Fruit fly (Drosophila melanogaster) whole organism, embryonic: ENCODE results near the gene ich.

Experiments used
- C15 ChIP-seq: fragments of 200-800 bp; sonication (Bioruptor generic); IDR thresholded peaks from 3 replicates; pipeline ENCODE4 v1.3.6; 2022; ENCODE audit warnings: missing biosample characterization, missing genetic modification characterization
- CG10979 ChIP-seq: fragments of 200-800 bp; sonication (Bioruptor generic); optimal IDR thresholded peaks from 2 replicates; lab custom pipeline; 2018; ENCODE audit warnings: missing biosample characterization, mild to moderate bottlenecking, missing genetic modification characterization, moderate library complexity
- CG11093 ChIP-seq: fragments of 200-800 bp; sonication (Bioruptor generic); IDR thresholded peaks from 3 replicates; pipeline ENCODE4 v1.3.6; 2022; ENCODE audit warnings: missing biosample characterization, missing genetic modification characterization
- CG11504 ChIP-seq: fragments of 200-800 bp; sonication (Bioruptor generic); optimal IDR thresholded peaks from 3 replicates; lab custom pipeline; 2019; ENCODE audit warnings: missing biosample characterization, mild to moderate bottlenecking, missing genetic modification characterization, moderate library complexity
- CG11723 ChIP-seq: fragments of 200-800 bp; sonication (Bioruptor generic); optimal IDR thresholded peaks from 2 replicates; lab custom pipeline; 2017; ENCODE audit warnings: missing biosample characterization, mild to moderate bottlenecking, missing genetic modification characterization
- CG13424 ChIP-seq: fragments of 200-800 bp; sonication (Bioruptor generic); optimal IDR thresholded peaks from 2 replicates; lab custom pipeline; 2019; ENCODE audit warnings: missing biosample characterization, mild to moderate bottlenecking, missing genetic modification characterization, moderate library complexity
- CG13775 ChIP-seq: fragments of 200-800 bp; sonication (Bioruptor generic); optimal IDR thresholded peaks from 3 replicates; lab custom pipeline; 2017; ENCODE audit warnings: missing biosample characterization, mild to moderate bottlenecking, missing genetic modification characterization
- CG14014 ChIP-seq: fragments of 200-800 bp; sonication (Bioruptor generic); IDR thresholded peaks from 2 replicates; pipeline ENCODE4 v1.3.6; 2022; ENCODE audit warnings: missing biosample characterization, missing genetic modification characterization
- CG14667 ChIP-seq: fragments of 200-800 bp; sonication (Bioruptor generic); IDR thresholded peaks from 2 replicates; pipeline ENCODE4 v1.3.6; 2022; ENCODE audit warnings: missing biosample characterization, missing genetic modification characterization
- CG17912 ChIP-seq: fragments of 200-800 bp; sonication (Bioruptor generic); optimal IDR thresholded peaks from 2 replicates; lab custom pipeline; 2018; ENCODE audit warnings: missing biosample characterization, mild to moderate bottlenecking, missing genetic modification characterization
- CG18619 ChIP-seq: fragments of 200-800 bp; sonication (Bioruptor generic); optimal IDR thresholded peaks from 3 replicates; lab custom pipeline; 2017; ENCODE audit warnings: missing biosample characterization, mild to moderate bottlenecking, missing genetic modification characterization
- CG32532 ChIP-seq: fragments of 200-800 bp; sonication (Bioruptor generic); IDR thresholded peaks from 2 replicates; pipeline ENCODE4 v1.3.6; 2022; ENCODE audit warnings: missing biosample characterization, missing genetic modification characterization
- CG7987 ChIP-seq: fragments of 200-800 bp; sonication (Bioruptor generic); optimal IDR thresholded peaks from 2 replicates; lab custom pipeline; 2018; ENCODE audit warnings: missing biosample characterization, mild to moderate bottlenecking, missing genetic modification characterization, moderate library complexity
- CG8765 ChIP-seq: fragments of 200-800 bp; sonication (Bioruptor generic); IDR thresholded peaks from 2 replicates; pipeline ENCODE4 v1.3.6; 2022; ENCODE audit warnings: missing biosample characterization, missing genetic modification characterization
- Camta ChIP-seq: fragments of 200-800 bp; sonication (Bioruptor generic); optimal IDR thresholded peaks from 2 replicates; lab custom pipeline; 2016; ENCODE audit warnings: missing biosample characterization, missing genetic modification characterization
- D ChIP-seq, 2 experiments: fragments of 200-800 bp in 1 of 2; fragments of >200 bp in 1 of 2; sonication (Bioruptor generic) in 1 of 2; optimal IDR thresholded peaks; 2 replicates in 1 of 2; 3 replicates in 1 of 2; lab custom pipeline; 2017; ENCODE audit warnings: mild to moderate bottlenecking in 1 of 2, missing biosample characterization in 1 of 2, missing genetic modification characterization in 1 of 2, missing genetic modification reagents in 1 of 2
- Dfd ChIP-seq, 2 experiments: fragments of >200 bp; optimal IDR thresholded peaks; 2 replicates each; lab custom pipeline; 2017; ENCODE audit warnings: missing biosample characterization in 2 of 2, missing genetic modification characterization in 2 of 2
- Hr78 ChIP-seq, 2 experiments: fragments of 200-800 bp in 1 of 2; fragments of >200 bp in 1 of 2; sonication (Bioruptor generic) in 1 of 2; optimal IDR thresholded peaks; 2 replicates each; lab custom pipeline; 2017 to 2019; ENCODE audit warnings: missing biosample characterization in 2 of 2, missing genetic modification characterization in 2 of 2, mild to moderate bottlenecking in 1 of 2, moderate library complexity in 1 of 2
- Lpt ChIP-seq: fragments of >200 bp; optimal IDR thresholded peaks from 2 replicates; lab custom pipeline; 2018; ENCODE audit warnings: missing biosample characterization, missing genetic modification characterization
- Neu2 ChIP-seq: fragments of 200-800 bp; sonication (Bioruptor generic); optimal IDR thresholded peaks from 3 replicates; lab custom pipeline; 2016; ENCODE audit warnings: missing biosample characterization, missing genetic modification characterization, borderline replicate concordance
- Sin3A ChIP-seq: fragments of >200 bp; optimal IDR thresholded peaks from 2 replicates; lab custom pipeline; 2018
- Sox102F ChIP-seq: fragments of 200-800 bp; sonication (Bioruptor generic); optimal IDR thresholded peaks from 2 replicates; lab custom pipeline; 2018; ENCODE audit warnings: missing biosample characterization, mild to moderate bottlenecking, missing genetic modification characterization, moderate library complexity
- Spps ChIP-seq: fragments of 200-800 bp; sonication (Bioruptor generic); optimal IDR thresholded peaks from 2 replicates; lab custom pipeline; 2018; ENCODE audit warnings: missing biosample characterization, mild to moderate bottlenecking, missing genetic modification characterization
- Sry-β ChIP-seq: fragments of 200-800 bp; sonication (Bioruptor generic); optimal IDR thresholded peaks from 2 replicates; lab custom pipeline; 2018; ENCODE audit warnings: missing biosample characterization, mild to moderate bottlenecking, missing genetic modification characterization, moderate library complexity
- Sry-δ ChIP-seq: fragments of 200-800 bp; sonication (Bioruptor generic); optimal IDR thresholded peaks from 2 replicates; lab custom pipeline; 2016; ENCODE audit warnings: missing biosample characterization, missing genetic modification characterization
- Stat92E ChIP-seq, 3 experiments: fragments of >200 bp in 2 of 3; fragments of 200-800 bp in 1 of 3; sonication (Bioruptor generic) in 1 of 3; optimal IDR thresholded peaks; 2 replicates each; lab custom pipeline; 2017 to 2019; ENCODE audit warnings: missing biosample characterization in 3 of 3, missing genetic modification characterization in 3 of 3, mild to moderate bottlenecking in 1 of 3, moderate library complexity in 1 of 3
- al ChIP-seq: fragments of 200-800 bp; sonication (Bioruptor generic); IDR thresholded peaks from 2 replicates; pipeline ENCODE4 v1.3.6; 2022; ENCODE audit warnings: missing biosample characterization, missing genetic modification characterization
- br ChIP-seq: fragments of >200 bp; optimal IDR thresholded peaks from 2 replicates; lab custom pipeline; 2017
- chm ChIP-seq: fragments of 200-800 bp; sonication (Bioruptor generic); IDR thresholded peaks from 2 replicates; pipeline ENCODE4 v1.3.6; 2022; ENCODE audit warnings: missing biosample characterization, missing genetic modification characterization
- croc ChIP-seq: fragments of 200-800 bp; sonication (Bioruptor generic); conservative IDR thresholded peaks from 3 replicates; pipeline ENCODE4 v1.3.6; 2022; ENCODE audit warnings: missing biosample characterization, missing genetic modification characterization
- danr ChIP-seq: fragments of 200-800 bp; sonication (Bioruptor generic); IDR thresholded peaks from 2 replicates; pipeline ENCODE4 v1.3.6; 2022; ENCODE audit warnings: missing biosample characterization, missing genetic modification characterization
- dpn ChIP-seq, 2 experiments: fragments of 200-800 bp; sonication (Bioruptor generic); optimal IDR thresholded peaks; 3 replicates each; lab custom pipeline; 2016; ENCODE audit warnings: missing biosample characterization in 2 of 2, missing genetic modification characterization in 2 of 2
- gce ChIP-seq: fragments of 200-800 bp; sonication (Bioruptor generic); IDR thresholded peaks from 3 replicates; pipeline ENCODE4 v1.3.6; 2022; ENCODE audit warnings: missing biosample characterization, missing genetic modification characterization
- grau ChIP-seq: fragments of 200-800 bp; optimal IDR thresholded peaks from 3 replicates; lab custom pipeline; 2019; ENCODE audit warnings: missing biosample characterization, mild to moderate bottlenecking, missing genetic modification characterization, moderate library complexity
- gro ChIP-seq: fragments of 200-800 bp; sonication (Bioruptor generic); optimal IDR thresholded peaks from 2 replicates; lab custom pipeline; 2016; ENCODE audit warnings: missing biosample characterization, missing genetic modification characterization
- gsb-n ChIP-seq: fragments of 200-800 bp; sonication (Bioruptor generic); optimal IDR thresholded peaks from 3 replicates; lab custom pipeline; 2018; ENCODE audit warnings: missing biosample characterization, mild to moderate bottlenecking, missing genetic modification characterization
- inv ChIP-seq: fragments of 200-800 bp; sonication (Bioruptor generic); IDR thresholded peaks from 2 replicates; pipeline ENCODE4 v1.3.6; 2022; ENCODE audit warnings: missing biosample characterization, missing genetic modification characterization; ENCODE audit not compliant: partially characterized antibody
- lilli ChIP-seq: fragments of 200-800 bp; sonication (Bioruptor generic); optimal IDR thresholded peaks from 3 replicates; lab custom pipeline; 2016; ENCODE audit warnings: missing biosample characterization, missing genetic modification characterization
- lola ChIP-seq, 3 experiments: fragments of >200 bp in 2 of 3; fragments of 200-800 bp in 1 of 3; sonication (Bioruptor generic) in 1 of 3; optimal IDR thresholded peaks; 2 replicates each; lab custom pipeline; 2017 to 2019; ENCODE audit warnings: missing biosample characterization in 3 of 3, missing genetic modification characterization in 3 of 3, mild to moderate bottlenecking in 1 of 3, moderate library complexity in 1 of 3
- ro ChIP-seq: fragments of 200-800 bp; sonication (Bioruptor generic); IDR thresholded peaks from 2 replicates; pipeline ENCODE4 v1.3.6; 2022; ENCODE audit warnings: missing biosample characterization, missing genetic modification characterization
- seq ChIP-seq: fragments of 200-800 bp; sonication (Bioruptor generic); IDR thresholded peaks from 2 replicates; pipeline ENCODE4 v1.3.6; 2022; ENCODE audit warnings: missing biosample characterization, missing genetic modification characterization
- sim ChIP-seq: fragments of 200-800 bp; sonication (Bioruptor generic); IDR thresholded peaks from 2 replicates; pipeline ENCODE4 v1.3.6; 2022; ENCODE audit warnings: missing biosample characterization, missing genetic modification characterization
- ssp ChIP-seq: fragments of 200-800 bp; sonication (Bioruptor generic); IDR thresholded peaks from 2 replicates; pipeline ENCODE4 v1.3.6; 2022; ENCODE audit warnings: missing biosample characterization, missing genetic modification characterization
- unc-4 ChIP-seq: fragments of 200-800 bp; sonication (Bioruptor generic); IDR thresholded peaks from 2 replicates; pipeline ENCODE4 v1.3.6; 2022; ENCODE audit warnings: missing biosample characterization, missing genetic modification characterization; ENCODE audit not compliant: partially characterized antibody
- vfl ChIP-seq: fragments of 200-800 bp; sonication (Bioruptor generic); optimal IDR thresholded peaks from 2 replicates; lab custom pipeline; 2016; ENCODE audit warnings: missing biosample characterization, missing genetic modification characterization
- vnd ChIP-seq: fragments of 200-800 bp; sonication (Bioruptor generic); IDR thresholded peaks from 3 replicates; pipeline ENCODE4 v1.3.6; 2022; ENCODE audit warnings: missing biosample characterization, missing genetic modification characterization; ENCODE audit not compliant: partially characterized antibody
- vvl ChIP-seq: fragments of 200-800 bp; sonication (Bioruptor generic); IDR thresholded peaks from 2 replicates; pipeline ENCODE4 v1.3.6; 2022; ENCODE audit warnings: missing biosample characterization, missing genetic modification characterization
- zfh1 ChIP-seq: fragments of 200-800 bp; sonication (Bioruptor generic); IDR thresholded peaks from 3 replicates; pipeline ENCODE4 v1.3.6; 2022; ENCODE audit warnings: missing biosample characterization, missing genetic modification characterization

Gene ich

dm6 chr3R:8945502-8946324 is 17.1 kb downstream of the ich start (continued):
- no peak for TF ChIP-seq D (optimal IDR thresholded peaks at IDR 0.05; lab: Kevin White, UChicago)
- TF ChIP-seq D (GFP tag; optimal IDR thresholded peaks at IDR 0.05; lab: Kevin White, UChicago), result peak; percentile 86
- TF ChIP-seq lola (GFP tag; optimal IDR thresholded peaks at IDR 0.05; lab: Kevin White, UChicago), result peak in 1 of 3 experiments; percentile 84
- peak; percentile 51 for TF ChIP-seq CG7987 (GFP tag; lab: Kevin White, UChicago)
- TF ChIP-seq CG18619 (GFP tag; lab: Kevin White, UChicago), result peak; percentile 68
- peak; percentile 88 for TF ChIP-seq grau (tag; lab: Kevin White, UChicago)
- peak; percentile 86 for TF ChIP-seq vvl
- no peak for TF ChIP-seq Neu2 (GFP tag; lab: Kevin White, UChicago)
- no peak for TF ChIP-seq br
- peak; percentile 60 for TF ChIP-seq CG13775 (GFP tag; lab: Kevin White, UChicago)
- peak; percentile 92 for TF ChIP-seq Sox102F (GFP tag; lab: Kevin White, UChicago)
- TF ChIP-seq danr (GFP tag; lab: Robert Waterston, UW), result peak; percentile 74
- TF ChIP-seq CG8765 (GFP tag; lab: Robert Waterston, UW), result no peak
- TF ChIP-seq vnd (GFP tag; lab: Robert Waterston, UW), result 0 out of 3 replicates have a peak, but pooled peaks have one; percentile 19
- TF ChIP-seq CG14667, result peak; percentile 64; the same call in 1 of the 2 replicates
- TF ChIP-seq Sry-δ (GFP tag; lab: Kevin White, UChicago), result no peak
- TF ChIP-seq Sin3A (lab: Kevin White, UChicago), result no peak
- TF ChIP-seq Stat92E (GFP tag; optimal IDR thresholded peaks at IDR 0.05; lab: Kevin White, UChicago), result peak in 1 of 3 experiments; percentile 80
- peak; percentile 73; the same call in 1 of the 2 replicates for TF ChIP-seq CG32532 (GFP tag; lab: Robert Waterston, UW)
- peak; percentile 76 for TF ChIP-seq CG11723
- peak; percentile 77 for TF ChIP-seq zfh1
- peak; percentile 93 for TF ChIP-seq CG13424 (tag; lab: Kevin White, UChicago)
- peak; percentile 37 to 85 for TF ChIP-seq dpn (GFP tag; optimal IDR thresholded peaks at IDR 0.05; lab: Kevin White, UChicago)
- TF ChIP-seq CG11504, result peak; percentile 90
- peak; percentile 36; the same call in 1 of the 2 replicates for TF ChIP-seq ro (GFP tag; lab: Robert Waterston, UW)
- peak; percentile 55 for TF ChIP-seq Sry-β (GFP tag; lab: Kevin White, UChicago)
- peak; percentile 46 for TF ChIP-seq Spps
- TF ChIP-seq gsb-n (tag; lab: Kevin White, UChicago), result peak; percentile 90
- TF ChIP-seq CG14014 (GFP tag; lab: Robert Waterston, UW), result peak; percentile 82
- no peak for TF ChIP-seq C15 (GFP tag; lab: Robert Waterston, UW)
- peak; percentile 87 for TF ChIP-seq CG10979 (tag; lab: Kevin White, UChicago)
- 0 out of 2 replicates have a peak, but pooled peaks have one; percentile 22 for TF ChIP-seq sim (GFP tag; lab: Robert Waterston, UW)
- peak; percentile 5 for TF ChIP-seq Camta (GFP tag; lab: Kevin White, UChicago)
- peak; percentile 41 for TF ChIP-seq vfl
- TF ChIP-seq Dfd (GFP tag; optimal IDR thresholded peaks at IDR 0.05; lab: Kevin White, UChicago), result no peak
- peak; percentile 79 for TF ChIP-seq CG11093 (GFP tag; lab: Robert Waterston, UW)
- no peak for TF ChIP-seq unc-4 (GFP tag; lab: Robert Waterston, UW)
- TF ChIP-seq inv (GFP tag; lab: Robert Waterston, UW), result no peak
- TF ChIP-seq CG17912 (GFP tag; lab: Kevin White, UChicago), result peak; percentile 29
- TF ChIP-seq croc, result peak; percentile 81
- TF ChIP-seq al, result peak; percentile 66; the same call in 1 of the 2 replicates
- TF ChIP-seq Hr78 (GFP tag; optimal IDR thresholded peaks at IDR 0.05; lab: Kevin White, UChicago), result peak in 1 of 2 experiments; percentile 87
- TF ChIP-seq ssp (GFP tag; lab: Robert Waterston, UW), result peak; percentile 76
- peak; percentile 62 for TF ChIP-seq lilli
- peak; percentile 16 for TF ChIP-seq gro (GFP tag; lab: Kevin White, UChicago)
- TF ChIP-seq Lpt (GFP tag; lab: Kevin White, UChicago), result no peak
- TF ChIP-seq seq (GFP tag; lab: Robert Waterston, UW), result peak; percentile 83
- peak; percentile 88 for TF ChIP-seq gce (GFP tag; lab: Robert Waterston, UW)
- TF ChIP-seq chm (GFP tag; lab: Robert Waterston, UW), result no peak
